Worm (Caenorhabditis elegans) whole organism, young adult: ENCODE results near the gene F52H2.5.

Experiments used
- B0035.1 ChIP-seq: sonication (generic microtip); optimal IDR thresholded peaks from 2 replicates; lab custom pipeline; 2016; ENCODE audit warnings: missing genetic modification characterization, mild to moderate bottlenecking, missing compliant biosample characterization, missing genotype, missing genetic modification reagents
- D2030.7 ChIP-seq: fragments of 200-800 bp; sonication (Bioruptor generic); IDR thresholded peaks from 2 replicates; pipeline ENCODE4 v1.3.6; 2022; ENCODE audit warnings: missing genetic modification reagents, missing genetic modification characterization, missing compliant biosample characterization
- F10E7.11 ChIP-seq: sonication (generic microtip); optimal IDR thresholded peaks from 2 replicates; lab custom pipeline; 2017; ENCODE audit warnings: mild to moderate bottlenecking, missing genetic modification characterization, moderate library complexity, missing compliant biosample characterization
- F23B12.7 ChIP-seq: sonication (generic microtip); optimal IDR thresholded peaks from 2 replicates; lab custom pipeline; 2017; ENCODE audit warnings: missing genetic modification characterization, mild to moderate bottlenecking, missing compliant biosample characterization, antibody characterized with exemption, moderate library complexity; ENCODE audit not compliant: insufficient read depth
- F37B4.10 ChIP-seq: fragments of 200-800 bp; sonication (Bioruptor generic); IDR thresholded peaks from 2 replicates; pipeline ENCODE4 v1.3.6; 2022; ENCODE audit warnings: missing genetic modification characterization, missing compliant biosample characterization
- F55B11.4 ChIP-seq: sonication (generic microtip); optimal IDR thresholded peaks from 2 replicates; lab custom pipeline; 2016; ENCODE audit warnings: missing compliant biosample characterization, missing genetic modification characterization, borderline replicate concordance; ENCODE audit not compliant: insufficient read depth
- F57A8.1 ChIP-seq: fragments of 200-800 bp; sonication (Bioruptor generic); optimal IDR thresholded peaks from 2 replicates; lab custom pipeline; 2018; ENCODE audit warnings: mild to moderate bottlenecking, missing genetic modification characterization, moderate library complexity, missing compliant biosample characterization
- Y67H2A.10 ChIP-seq: fragments of 200-800 bp; sonication (Bioruptor generic); conservative IDR thresholded peaks from 2 replicates; pipeline ENCODE4 v1.3.6; 2022; ENCODE audit warnings: missing genetic modification reagents, missing genetic modification characterization, missing compliant biosample characterization
- ZK185.1 ChIP-seq: sonication (generic microtip); optimal IDR thresholded peaks from 2 replicates; lab custom pipeline; 2016; ENCODE audit warnings: mild to moderate bottlenecking, missing genetic modification characterization, missing compliant biosample characterization; ENCODE audit not compliant: poor library complexity, severe bottlenecking
- akir-1 ChIP-seq: fragments of 200-800 bp; sonication (Bioruptor generic); optimal IDR thresholded peaks from 2 replicates; lab custom pipeline; 2018; ENCODE audit warnings: mild to moderate bottlenecking, missing genetic modification characterization, moderate library complexity, missing compliant biosample characterization
- athp-1 ChIP-seq: sonication (generic microtip); optimal IDR thresholded peaks from 2 replicates; lab custom pipeline; 2017; ENCODE audit warnings: mild to moderate bottlenecking, missing genetic modification characterization, missing compliant biosample characterization
- attf-5 ChIP-seq: fragments of 200-800 bp; sonication (Bioruptor generic); optimal IDR thresholded peaks from 2 replicates; lab custom pipeline; 2018; ENCODE audit warnings: mild to moderate bottlenecking, missing genetic modification characterization, missing compliant biosample characterization
- ccch-3 ChIP-seq: fragments of 200-800 bp; sonication (Bioruptor generic); optimal IDR thresholded peaks from 2 replicates; lab custom pipeline; 2018; ENCODE audit warnings: mild to moderate bottlenecking, missing genetic modification characterization, missing compliant biosample characterization
- cebp-1 ChIP-seq, 2 experiments: fragments of 200-800 bp in 1 of 2; sonication (Bioruptor generic) in 1 of 2; sonication (generic microtip) in 1 of 2; IDR thresholded peaks in 1 of 2; optimal IDR thresholded peaks in 1 of 2; 2 replicates each; pipeline versions ENCODE4 v1.3.6 to Lab custom; 2017 to 2022; ENCODE audit warnings: missing compliant biosample characterization in 2 of 2, missing genetic modification characterization in 2 of 2, mild to moderate bottlenecking in 1 of 2, missing genetic modification reagents in 1 of 2, moderate library complexity in 1 of 2
- ceh-58 ChIP-seq: fragments of 200-800 bp; sonication (Bioruptor generic); IDR thresholded peaks from 2 replicates; pipeline ENCODE4 v1.3.6; 2022; ENCODE audit warnings: missing genetic modification characterization, missing compliant biosample characterization
- ceh-79 ChIP-seq: sonication (generic microtip); optimal IDR thresholded peaks from 2 replicates; lab custom pipeline; 2017; ENCODE audit warnings: mild to moderate bottlenecking, missing genetic modification characterization, missing compliant biosample characterization
- chd-7 ChIP-seq: sonication (generic microtip); optimal IDR thresholded peaks from 2 replicates; lab custom pipeline; 2016; ENCODE audit warnings: mild to moderate bottlenecking, missing genetic modification characterization, moderate library complexity, missing compliant biosample characterization
- dox-1 ChIP-seq: fragments of 200-800 bp; sonication (Bioruptor generic); IDR thresholded peaks from 2 replicates; pipeline ENCODE4 v1.3.6; 2022; ENCODE audit warnings: missing genetic modification reagents, missing genetic modification characterization, missing compliant biosample characterization
- egl-18 ChIP-seq: fragments of 200-800 bp; sonication (Bioruptor generic); IDR thresholded peaks from 2 replicates; pipeline ENCODE4 v1.3.6; 2022; ENCODE audit warnings: missing genetic modification reagents, missing genetic modification characterization, missing compliant biosample characterization
- egrh-3 ChIP-seq: fragments of 200-800 bp; sonication (Bioruptor generic); IDR thresholded peaks from 2 replicates; pipeline ENCODE4 v1.3.6; 2022; ENCODE audit warnings: missing genetic modification reagents, missing genetic modification characterization, missing compliant biosample characterization
- fkh-3 ChIP-seq: sonication (generic microtip); optimal IDR thresholded peaks from 2 replicates; lab custom pipeline; 2016; ENCODE audit warnings: mild to moderate bottlenecking, missing genetic modification characterization, missing compliant biosample characterization
- gei-17 ChIP-seq: fragments of 200-800 bp; sonication (Bioruptor generic); optimal IDR thresholded peaks from 2 replicates; lab custom pipeline; 2018; ENCODE audit warnings: mild to moderate bottlenecking, missing genetic modification characterization, missing compliant biosample characterization
- him-1 ChIP-seq: sonication (generic microtip); optimal IDR thresholded peaks from 2 replicates; lab custom pipeline; 2016; ENCODE audit warnings: missing genotype, missing genetic modification reagents, missing genetic modification characterization, missing compliant biosample characterization
- hlh-12 ChIP-seq: sonication (generic microtip); optimal IDR thresholded peaks from 2 replicates; lab custom pipeline; 2016; ENCODE audit warnings: missing genetic modification characterization, missing compliant biosample characterization
- hrde-1 ChIP-seq: sonication (generic microtip); optimal IDR thresholded peaks from 2 replicates; lab custom pipeline; 2016; ENCODE audit warnings: missing genetic modification characterization, mild to moderate bottlenecking, missing compliant biosample characterization, moderate library complexity, missing genotype, missing genetic modification reagents, borderline replicate concordance
- hsf-1 ChIP-seq: fragments of 200-800 bp; sonication (Bioruptor generic); IDR thresholded peaks from 2 replicates; pipeline ENCODE4 v1.3.6; 2022; ENCODE audit warnings: missing genetic modification reagents, missing genetic modification characterization, missing compliant biosample characterization
- let-526 ChIP-seq: fragments of 200-800 bp; sonication (Bioruptor generic); IDR thresholded peaks from 2 replicates; pipeline ENCODE4 v1.3.6; 2022; ENCODE audit warnings: missing genetic modification reagents, missing genetic modification characterization, missing compliant biosample characterization
- lin-35 ChIP-seq, 3 experiments: fragments of 150-350 bp in 2 of 3; sonication (generic microtip) in 1 of 3; optimal IDR thresholded peaks; 2 replicates each; lab custom pipeline; 2014 to 2018; ENCODE audit warnings: missing biosample characterization in 3 of 3, missing genetic modification characterization in 3 of 3, missing genetic modification reagents in 3 of 3
- lir-1 ChIP-seq: fragments of 200-800 bp; sonication (Bioruptor generic); conservative IDR thresholded peaks from 2 replicates; pipeline ENCODE4 v1.3.6; 2022; ENCODE audit warnings: missing genetic modification reagents, missing genetic modification characterization, missing compliant biosample characterization
- lsy-27 ChIP-seq: sonication (generic microtip); optimal IDR thresholded peaks from 2 replicates; lab custom pipeline; 2017; ENCODE audit warnings: missing genetic modification characterization, mild to moderate bottlenecking, missing compliant biosample characterization, antibody characterized with exemption, missing genotype, borderline replicate concordance; ENCODE audit not compliant: insufficient read depth
- nfyb-1 ChIP-seq: fragments of 200-800 bp; sonication (Bioruptor generic); IDR thresholded peaks from 2 replicates; pipeline ENCODE4 v1.3.6; 2022; ENCODE audit warnings: missing genetic modification reagents, missing genetic modification characterization, missing compliant biosample characterization
- nhr-179 ChIP-seq: sonication (generic microtip); optimal IDR thresholded peaks from 2 replicates; lab custom pipeline; 2016; ENCODE audit warnings: mild to moderate bottlenecking, missing genetic modification characterization, missing compliant biosample characterization
- nhr-27 ChIP-seq: fragments of 200-800 bp; sonication (Bioruptor generic); optimal IDR thresholded peaks from 2 replicates; lab custom pipeline; 2018; ENCODE audit warnings: mild to moderate bottlenecking, missing genetic modification characterization, moderate library complexity, missing compliant biosample characterization
- rec-8 ChIP-seq, 2 experiments: sonication (generic microtip); optimal IDR thresholded peaks; 2 replicates each; lab custom pipeline; 2016; ENCODE audit warnings: mild to moderate bottlenecking in 2 of 2, missing genetic modification characterization in 2 of 2, missing genetic modification reagents in 2 of 2, missing genotype in 2 of 2, missing biosample characterization in 1 of 2, missing compliant biosample characterization in 1 of 2, moderate library complexity in 1 of 2
- snpc-4 ChIP-seq, 5 experiments: fragments of 150-350 bp in 1 of 5; sonication (generic microtip) in 4 of 5; optimal IDR thresholded peaks; 2 replicates each; lab custom pipeline; 2014 to 2018; ENCODE audit warnings: missing genetic modification characterization in 5 of 5, missing biosample characterization in 3 of 5, antibody characterized with exemption in 2 of 5, mild to moderate bottlenecking in 2 of 5, missing compliant biosample characterization in 2 of 5, missing genotype in 2 of 5, moderate library complexity in 2 of 5, missing genetic modification reagents in 1 of 5
- tbx-9 ChIP-seq: sonication (generic microtip); optimal IDR thresholded peaks from 2 replicates; lab custom pipeline; 2016; ENCODE audit warnings: borderline replicate concordance, missing genetic modification characterization, inconsistent platforms, missing compliant biosample characterization
- unc-130 ChIP-seq: sonication (generic microtip); optimal IDR thresholded peaks from 2 replicates; lab custom pipeline; 2016; ENCODE audit warnings: missing genetic modification reagents, missing genetic modification characterization, missing compliant biosample characterization
- unc-62 ChIP-seq: fragments of 150-350 bp; optimal IDR thresholded peaks from 2 replicates; lab custom pipeline; 2014; ENCODE audit warnings: missing biosample characterization, missing genetic modification reagents, missing genetic modification characterization
- zim-3 ChIP-seq: sonication (generic microtip); optimal IDR thresholded peaks from 2 replicates; lab custom pipeline; 2017; ENCODE audit warnings: mild to moderate bottlenecking, missing genetic modification characterization, moderate library complexity, missing compliant biosample characterization
- ztf-18 ChIP-seq: sonication (generic microtip); optimal IDR thresholded peaks from 2 replicates; lab custom pipeline; 2016; ENCODE audit warnings: missing genotype, mild to moderate bottlenecking, missing genetic modification characterization, missing compliant biosample characterization
- ztf-25 ChIP-seq: fragments of 200-800 bp; sonication (Bioruptor generic); IDR thresholded peaks from 2 replicates; pipeline ENCODE4 v1.3.6; 2022; ENCODE audit warnings: missing genetic modification reagents, missing genetic modification characterization, missing compliant biosample characterization
- ztf-28 ChIP-seq: fragments of 200-800 bp; sonication (Bioruptor generic); IDR thresholded peaks from 2 replicates; pipeline ENCODE4 v1.3.6; 2022; ENCODE audit warnings: missing genetic modification reagents, missing genetic modification characterization, missing compliant biosample characterization
- ztf-6 ChIP-seq: fragments of 200-800 bp; sonication (Bioruptor generic); IDR thresholded peaks from 2 replicates; pipeline ENCODE4 v1.3.6; 2022; ENCODE audit warnings: missing genetic modification reagents, missing genetic modification characterization, missing compliant biosample characterization

The F52H2.5 gene

ce11 chrX:2549322-2549721 is 10.6 kb downstream of the F52H2.5 start (continued):
- TF ChIP-seq unc-62 (no peak), D2030.7 (GFP tag; lab: Robert Waterston, UW) (peak; percentile 86), let-526 (GFP tag; lab: Robert Waterston, UW) (0 out of 2 replicates have a peak, but pooled peaks have one; percentile 32), lir-1 (no peak), rec-8 (tag; optimal IDR thresholded peaks at IDR 0.05; lab: Kevin White, UChicago) (peak; percentile 4 to 69), ztf-28 (GFP tag; lab: Robert Waterston, UW) (peak; percentile 78; the same call in 1 of the 2 replicates), nhr-27 (tag; lab: Kevin White, UChicago) (no peak), ztf-6 (0 out of 2 replicates have a peak, but pooled peaks have one; percentile 20), F10E7.11 (peak; percentile 23), ztf-18 (tag; lab: Kevin White, UChicago) (peak; percentile 74), attf-5 (GFP tag; lab: Kevin White, UChicago) (peak; percentile 59), F23B12.7 (peak; percentile 85), Y67H2A.10 (GFP tag; lab: Robert Waterston, UW) (no peak), lsy-27 (tag; lab: Kevin White, UChicago) (peak; percentile 74), tbx-9 (no peak), chd-7 (tag; lab: Kevin White, UChicago) (peak; percentile 81), dox-1 (GFP tag; lab: Robert Waterston, UW) (peak; percentile 78), unc-130 (no peak), F57A8.1 (GFP tag; lab: Kevin White, UChicago) (peak; percentile 59), him-1 (tag; lab: Kevin White, UChicago) (peak; percentile 86), ceh-79 (peak; percentile 40), nhr-179 (tag; lab: Kevin White, UChicago) (peak; percentile 12), lin-35 (GFP tag; optimal IDR thresholded peaks at IDR 0.05; lab: Kevin White, UChicago) (peak in 1 of 3 experiments; percentile 61), ceh-58 (no peak), egrh-3 (peak; percentile 42; the same call in 1 of the 2 replicates), ztf-25 (GFP tag; lab: Robert Waterston, UW) (peak; percentile 91), hsf-1 (GFP tag; lab: Robert Waterston, UW) (no peak), akir-1 (GFP tag; lab: Kevin White, UChicago) (peak; percentile 76), F37B4.10 (GFP tag; lab: Robert Waterston, UW) (0 out of 2 replicates have a peak, but pooled peaks have one; percentile 82), cebp-1 (GFP tag; IDR thresholded peaks at IDR 0.05; lab: Robert Waterston, UW) (peak; percentile 58), cebp-1 (tag; optimal IDR thresholded peaks at IDR 0.05; lab: Kevin White, UChicago) (peak; percentile 76), ccch-3 (peak; percentile 37), fkh-3 (tag; lab: Kevin White, UChicago) (peak; percentile 51), hlh-12 (peak; percentile 63), ZK185.1 (tag; lab: Kevin White, UChicago) (peak; percentile 82), egl-18 (GFP tag; lab: Robert Waterston, UW) (0 out of 2 replicates have a peak, but pooled peaks have one; percentile 5), athp-1 (tag; lab: Kevin White, UChicago) (no peak), gei-17 (GFP tag; lab: Kevin White, UChicago) (peak; percentile 25), nfyb-1 (GFP tag; lab: Robert Waterston, UW) (peak; percentile 68; the same call in 1 of the 2 replicates), snpc-4 (GFP tag; optimal IDR thresholded peaks at IDR 0.05; lab: Kevin White, UChicago) (peak; percentile 56), snpc-4 (tag; optimal IDR thresholded peaks at IDR 0.05; lab: Kevin White, UChicago) (peak in 3 of 4 experiments; percentile 62 to 77 (median 73)), B0035.1 (tag; lab: Kevin White, UChicago) (peak; percentile 56), zim-3 (tag; lab: Kevin White, UChicago) (peak; percentile 72), F55B11.4 (tag; lab: Kevin White, UChicago) (no peak), hrde-1 (tag; lab: Kevin White, UChicago) (peak; percentile 68)
